Worm (Caenorhabditis elegans) whole organism, young adult: Measurements from ENCODE around the gene C17H12.3.

Experiments
- B0019.2 ChIP-seq: fragments of 200-800 bp; sonication (Bioruptor generic); conservative IDR thresholded peaks from 2 replicates; pipeline ENCODE4 v1.3.6; 2022; ENCODE audit warnings: missing genetic modification reagents, missing genetic modification characterization, missing compliant biosample characterization
- B0261.1 ChIP-seq: sonication (generic microtip); optimal IDR thresholded peaks from 2 replicates; lab custom pipeline; 2016; ENCODE audit warnings: mild to moderate bottlenecking, missing genetic modification characterization, moderate library complexity, missing compliant biosample characterization
- D2030.7 ChIP-seq: fragments of 200-800 bp; sonication (Bioruptor generic); IDR thresholded peaks from 2 replicates; pipeline ENCODE4 v1.3.6; 2022; ENCODE audit warnings: missing genetic modification reagents, missing genetic modification characterization, missing compliant biosample characterization
- F23B12.7 ChIP-seq: sonication (generic microtip); optimal IDR thresholded peaks from 2 replicates; lab custom pipeline; 2017; ENCODE audit warnings: missing genetic modification characterization, mild to moderate bottlenecking, missing compliant biosample characterization, antibody characterized with exemption, moderate library complexity; ENCODE audit not compliant: insufficient read depth
- F57C9.4 ChIP-seq: sonication (generic microtip); optimal IDR thresholded peaks from 2 replicates; lab custom pipeline; 2017; ENCODE audit warnings: mild to moderate bottlenecking, missing genetic modification characterization, missing compliant biosample characterization
- K11D2.4 ChIP-seq: fragments of 200-800 bp; sonication (Bioruptor generic); IDR thresholded peaks from 2 replicates; pipeline ENCODE4 v1.3.6; 2022; ENCODE audit warnings: missing genetic modification reagents, missing genetic modification characterization, missing compliant biosample characterization
- K12H6.12 ChIP-seq: fragments of 200-800 bp; sonication (Bioruptor generic); optimal IDR thresholded peaks from 2 replicates; lab custom pipeline; 2018; ENCODE audit warnings: mild to moderate bottlenecking, missing genetic modification characterization, missing compliant biosample characterization
- T07F8.4 ChIP-seq: sonication (generic microtip); optimal IDR thresholded peaks from 2 replicates; lab custom pipeline; 2016; ENCODE audit warnings: mild to moderate bottlenecking, missing genetic modification characterization, moderate library complexity, missing compliant biosample characterization
- Y67H2A.10 ChIP-seq: fragments of 200-800 bp; sonication (Bioruptor generic); conservative IDR thresholded peaks from 2 replicates; pipeline ENCODE4 v1.3.6; 2022; ENCODE audit warnings: missing genetic modification reagents, missing genetic modification characterization, missing compliant biosample characterization
- aptf-2 ChIP-seq: fragments of 200-800 bp; sonication (Bioruptor generic); conservative IDR thresholded peaks from 2 replicates; pipeline ENCODE4 v1.3.6; 2022; ENCODE audit warnings: missing genetic modification reagents, missing genetic modification characterization, missing compliant biosample characterization
- bed-1 ChIP-seq: fragments of 200-800 bp; sonication (Bioruptor generic); IDR thresholded peaks from 2 replicates; pipeline ENCODE4 v1.3.6; 2022; ENCODE audit warnings: missing genetic modification reagents, missing genetic modification characterization, missing compliant biosample characterization
- cebp-1 ChIP-seq, 2 experiments: fragments of 200-800 bp in 1 of 2; sonication (Bioruptor generic) in 1 of 2; sonication (generic microtip) in 1 of 2; IDR thresholded peaks in 1 of 2; optimal IDR thresholded peaks in 1 of 2; 2 replicates each; pipeline versions ENCODE4 v1.3.6 to Lab custom; 2017 to 2022; ENCODE audit warnings: missing compliant biosample characterization in 2 of 2, missing genetic modification characterization in 2 of 2, mild to moderate bottlenecking in 1 of 2, missing genetic modification reagents in 1 of 2, moderate library complexity in 1 of 2
- ceh-27 ChIP-seq: fragments of 200-800 bp; sonication (Bioruptor generic); optimal IDR thresholded peaks from 2 replicates; lab custom pipeline; 2018; ENCODE audit warnings: mild to moderate bottlenecking, missing genetic modification characterization, moderate library complexity, missing compliant biosample characterization
- ceh-58 ChIP-seq: fragments of 200-800 bp; sonication (Bioruptor generic); IDR thresholded peaks from 2 replicates; pipeline ENCODE4 v1.3.6; 2022; ENCODE audit warnings: missing genetic modification characterization, missing compliant biosample characterization
- chd-7 ChIP-seq: sonication (generic microtip); optimal IDR thresholded peaks from 2 replicates; lab custom pipeline; 2016; ENCODE audit warnings: mild to moderate bottlenecking, missing genetic modification characterization, moderate library complexity, missing compliant biosample characterization
- dpff-1 ChIP-seq: sonication (generic microtip); optimal IDR thresholded peaks from 2 replicates; lab custom pipeline; 2017; ENCODE audit warnings: mild to moderate bottlenecking, missing genetic modification characterization, missing compliant biosample characterization
- egrh-3 ChIP-seq: fragments of 200-800 bp; sonication (Bioruptor generic); IDR thresholded peaks from 2 replicates; pipeline ENCODE4 v1.3.6; 2022; ENCODE audit warnings: missing genetic modification reagents, missing genetic modification characterization, missing compliant biosample characterization
- hmg-1.2 ChIP-seq: fragments of 200-800 bp; sonication (Bioruptor generic); IDR thresholded peaks from 2 replicates; pipeline ENCODE4 v1.3.6; 2022; ENCODE audit warnings: missing genetic modification reagents, missing genetic modification characterization, missing compliant biosample characterization
- hmg-20 ChIP-seq: fragments of 200-800 bp; sonication (Bioruptor generic); IDR thresholded peaks from 2 replicates; pipeline ENCODE4 v1.3.6; 2022; ENCODE audit warnings: missing genetic modification reagents, missing genetic modification characterization, missing compliant biosample characterization
- hsf-1 ChIP-seq: fragments of 200-800 bp; sonication (Bioruptor generic); IDR thresholded peaks from 2 replicates; pipeline ENCODE4 v1.3.6; 2022; ENCODE audit warnings: missing genetic modification reagents, missing genetic modification characterization, missing compliant biosample characterization
- lag-1 ChIP-seq: fragments of 200-800 bp; sonication (Bioruptor generic); IDR thresholded peaks from 2 replicates; pipeline ENCODE4 v1.3.6; 2022; ENCODE audit warnings: missing genetic modification reagents, missing genetic modification characterization, missing compliant biosample characterization
- lin-26 ChIP-seq: fragments of 200-800 bp; sonication (Bioruptor generic); IDR thresholded peaks from 2 replicates; pipeline ENCODE4 v1.3.6; 2022; ENCODE audit warnings: missing genetic modification reagents, missing genetic modification characterization, missing compliant biosample characterization
- lin-35 ChIP-seq, 3 experiments: fragments of 150-350 bp in 2 of 3; sonication (generic microtip) in 1 of 3; optimal IDR thresholded peaks; 2 replicates each; lab custom pipeline; 2014 to 2018; ENCODE audit warnings: missing biosample characterization in 3 of 3, missing genetic modification characterization in 3 of 3, missing genetic modification reagents in 3 of 3
- lin-54 ChIP-seq: fragments of 200-800 bp; sonication (Bioruptor generic); optimal IDR thresholded peaks from 2 replicates; lab custom pipeline; 2018; ENCODE audit warnings: mild to moderate bottlenecking, missing genetic modification characterization, missing compliant biosample characterization
- madf-6 ChIP-seq: fragments of 200-800 bp; sonication (Bioruptor generic); IDR thresholded peaks from 2 replicates; pipeline ENCODE4 v1.3.6; 2022; ENCODE audit warnings: missing genetic modification reagents, missing genetic modification characterization, missing compliant biosample characterization
- mcd-1 ChIP-seq: fragments of 200-800 bp; sonication (Bioruptor generic); IDR thresholded peaks from 2 replicates; pipeline ENCODE4 v1.3.6; 2022; ENCODE audit warnings: missing genetic modification reagents, missing genetic modification characterization, missing compliant biosample characterization
- mes-4 ChIP-seq: sonication (generic microtip); optimal IDR thresholded peaks from 2 replicates; lab custom pipeline; 2016; ENCODE audit warnings: missing genotype, missing genetic modification characterization, missing compliant biosample characterization
- nfya-2 ChIP-seq: fragments of 200-800 bp; sonication (Bioruptor generic); IDR thresholded peaks from 2 replicates; pipeline ENCODE4 v1.3.6; 2022; ENCODE audit warnings: missing genetic modification reagents, missing genetic modification characterization, missing compliant biosample characterization
- nhr-179 ChIP-seq: sonication (generic microtip); optimal IDR thresholded peaks from 2 replicates; lab custom pipeline; 2016; ENCODE audit warnings: mild to moderate bottlenecking, missing genetic modification characterization, missing compliant biosample characterization
- nhr-80 ChIP-seq: sonication (generic microtip); optimal IDR thresholded peaks from 2 replicates; lab custom pipeline; 2016; ENCODE audit warnings: missing genetic modification characterization, missing compliant biosample characterization
- nhr-90 ChIP-seq: sonication (generic microtip); optimal IDR thresholded peaks from 2 replicates; lab custom pipeline; 2016; ENCODE audit warnings: missing genotype, mild to moderate bottlenecking, missing genetic modification characterization, missing compliant biosample characterization
- pha-4 ChIP-seq: fragments of 150-350 bp; sonication (generic microtip); optimal IDR thresholded peaks from 2 replicates; lab custom pipeline; 2014; ENCODE audit warnings: missing biosample characterization, missing genetic modification reagents, missing genetic modification characterization
- rcor-1 ChIP-seq: fragments of 200-800 bp; sonication (Bioruptor generic); IDR thresholded peaks from 2 replicates; pipeline ENCODE4 v1.3.6; 2022; ENCODE audit warnings: missing genetic modification reagents, missing genetic modification characterization, missing compliant biosample characterization
- sea-2 ChIP-seq: fragments of 200-800 bp; sonication (Bioruptor generic); IDR thresholded peaks from 2 replicates; pipeline ENCODE4 v1.3.6; 2022; ENCODE audit warnings: missing genetic modification characterization, missing compliant biosample characterization
- snpc-1.1 ChIP-seq: sonication (generic microtip); optimal IDR thresholded peaks from 2 replicates; lab custom pipeline; 2017; ENCODE audit warnings: missing genetic modification characterization, mild to moderate bottlenecking, missing compliant biosample characterization, antibody characterized with exemption, moderate library complexity, missing genotype, missing genetic modification reagents; ENCODE audit not compliant: insufficient read depth
- snpc-1.3 ChIP-seq: sonication (generic microtip); optimal IDR thresholded peaks from 2 replicates; lab custom pipeline; 2017; ENCODE audit warnings: missing genetic modification characterization, mild to moderate bottlenecking, missing compliant biosample characterization, antibody characterized with exemption, moderate library complexity, missing genotype, missing genetic modification reagents; ENCODE audit not compliant: insufficient read depth
- snpc-3.4 ChIP-seq: sonication (generic microtip); optimal IDR thresholded peaks from 2 replicates; lab custom pipeline; 2017; ENCODE audit warnings: missing genetic modification characterization, mild to moderate bottlenecking, missing compliant biosample characterization, antibody characterized with exemption, moderate library complexity, missing genotype, missing genetic modification reagents
- somi-1 ChIP-seq: fragments of 200-800 bp; sonication (Bioruptor generic); optimal IDR thresholded peaks from 2 replicates; lab custom pipeline; 2018; ENCODE audit warnings: mild to moderate bottlenecking, missing genetic modification characterization, missing compliant biosample characterization
- unc-130 ChIP-seq: sonication (generic microtip); optimal IDR thresholded peaks from 2 replicates; lab custom pipeline; 2016; ENCODE audit warnings: missing genetic modification reagents, missing genetic modification characterization, missing compliant biosample characterization
- ztf-6 ChIP-seq: fragments of 200-800 bp; sonication (Bioruptor generic); IDR thresholded peaks from 2 replicates; pipeline ENCODE4 v1.3.6; 2022; ENCODE audit warnings: missing genetic modification reagents, missing genetic modification characterization, missing compliant biosample characterization

C17H12.3 gene

ce11 chrIV:6756374-6756773 lies 39.1 kb downstream of the C17H12.3 start (continued):
- peak; percentile 82 for TF ChIP-seq K11D2.4
- TF ChIP-seq F57C9.4 (tag; lab: Kevin White, UChicago) = no peak
- TF ChIP-seq snpc-1.1 (tag; lab: Kevin White, UChicago) = peak; percentile 85
- no peak for TF ChIP-seq mes-4
- no peak for TF ChIP-seq sea-2 (GFP tag; lab: Robert Waterston, UW)
- TF ChIP-seq snpc-1.3 (tag; lab: Kevin White, UChicago) = peak; percentile 91
- no peak for TF ChIP-seq lag-1 (GFP tag; lab: Robert Waterston, UW)
- peak; percentile 93 for TF ChIP-seq lin-54 (GFP tag; lab: Kevin White, UChicago)
- TF ChIP-seq lin-26 (GFP tag; lab: Robert Waterston, UW) = peak; percentile 80; the same call in 1 of the 2 replicates
- peak; percentile 62 for TF ChIP-seq chd-7 (tag; lab: Kevin White, UChicago)
- TF ChIP-seq unc-130 (GFP tag; lab: Kevin White, UChicago) = peak; percentile 94
- TF ChIP-seq nhr-90 = peak; percentile 42
- TF ChIP-seq nfya-2 (GFP tag; lab: Robert Waterston, UW) = no peak
- peak; percentile 11 for TF ChIP-seq somi-1

DNA sequence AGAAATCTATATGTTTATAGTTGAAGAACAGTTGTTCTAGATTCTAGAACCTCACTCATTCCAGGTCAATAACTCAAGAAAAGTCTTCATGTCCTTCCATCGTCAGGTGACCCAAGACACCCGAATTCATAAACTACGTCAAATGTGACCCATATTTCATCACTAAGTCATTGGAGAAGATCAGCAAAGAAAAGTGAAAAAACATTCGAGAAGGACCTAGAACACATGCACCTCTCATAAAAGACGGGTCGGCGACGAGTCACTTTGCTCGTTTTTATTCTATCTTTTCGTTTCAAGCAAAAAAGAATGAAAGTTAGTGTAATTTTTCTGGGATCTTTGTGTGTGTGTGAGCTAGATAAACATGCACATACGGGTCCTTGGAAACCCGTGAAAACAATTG lies 44.2 kb downstream of the C17H12.3 start:
- TF ChIP-seq hsf-1 (GFP tag; lab: Robert Waterston, UW) (peak; percentile 41; the same call in 1 of the 2 replicates), cebp-1 (GFP tag; IDR thresholded peaks at IDR 0.05; lab: Robert Waterston, UW) (no peak), cebp-1 (tag; optimal IDR thresholded peaks at IDR 0.05; lab: Kevin White, UChicago) (peak; percentile 54), lin-26 (GFP tag; lab: Robert Waterston, UW) (no peak), hmg-1.2 (GFP tag; lab: Robert Waterston, UW) (no peak), K12H6.12 (tag; lab: Kevin White, UChicago) (peak; percentile 27), somi-1 (peak; percentile 60)

- TF ChIP-seq lin-35 (GFP tag; optimal IDR thresholded peaks at IDR 0.05; lab: Kevin White, UChicago) (no peak), B0019.2 (GFP tag; lab: Robert Waterston, UW) (no peak), snpc-1.3 (tag; lab: Kevin White, UChicago) (no peak), K11D2.4 (no peak), chd-7 (tag; lab: Kevin White, UChicago) (no peak), Y67H2A.10 (GFP tag; lab: Robert Waterston, UW) (no peak), ceh-58 (GFP tag; lab: Robert Waterston, UW) (no peak), hmg-20 (GFP tag; lab: Robert Waterston, UW) (no peak), bed-1 (GFP tag; lab: Robert Waterston, UW) (no peak)
Measured at ce11 chrIV:6750117-6750516, 45.3 kb downstream of the C17H12.3 start.

DNA sequence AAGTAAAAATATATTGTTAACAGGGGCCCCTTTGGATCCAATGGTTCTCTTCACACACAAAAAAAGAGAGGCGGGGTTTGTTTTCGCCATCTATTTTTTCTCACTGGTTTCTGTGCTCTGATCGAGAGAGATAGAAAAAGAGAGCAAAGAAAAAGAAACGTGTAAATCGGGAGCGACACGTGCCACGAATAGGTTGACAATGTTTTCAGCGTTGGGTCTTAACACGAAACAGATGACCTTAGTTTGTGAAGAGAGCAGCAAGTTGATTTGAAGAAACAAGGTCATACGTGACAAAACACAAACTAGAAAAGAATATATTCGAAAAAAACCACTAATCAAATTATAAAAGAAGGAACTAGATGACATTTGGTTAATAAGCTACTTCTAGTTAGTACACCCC lies 46.9 kb downstream of the C17H12.3 start, which contains the start of gene lin-45:
Gene lin-45 (minus strand): TSS at position 82 of the 400 bp plus-strand sequence.
- no peak for TF ChIP-seq aptf-2 (GFP tag; lab: Robert Waterston, UW)
- no peak for TF ChIP-seq bed-1 (GFP tag; lab: Robert Waterston, UW)
- no peak for TF ChIP-seq nhr-179
- TF ChIP-seq T07F8.4 = no peak
- no peak for TF ChIP-seq ztf-6 (GFP tag; lab: Robert Waterston, UW)
- no peak for TF ChIP-seq D2030.7 (GFP tag; lab: Robert Waterston, UW)
- TF ChIP-seq dpff-1 (tag; lab: Kevin White, UChicago) = no peak
- TF ChIP-seq, all 124 proteins: peak for 0

DNA sequence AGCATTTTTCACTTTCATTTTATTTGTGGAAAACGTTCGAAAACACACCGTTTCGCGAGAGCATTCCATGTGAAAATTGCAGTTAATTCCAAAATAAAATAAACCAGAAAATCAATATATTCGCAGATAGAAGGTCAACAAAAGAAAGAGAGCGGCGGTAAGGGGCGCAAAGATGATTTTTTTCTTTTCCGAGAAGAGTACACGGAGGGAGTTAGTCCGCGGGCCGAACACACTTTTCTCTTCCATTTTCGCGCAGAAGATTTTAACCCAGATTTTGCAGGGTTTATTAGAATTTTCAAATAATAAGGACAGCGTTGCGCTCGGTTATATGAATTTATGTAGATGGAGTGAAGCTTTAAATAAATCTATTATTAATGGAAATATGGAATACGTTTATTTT lies 47.8 kb downstream of the C17H12.3 start:
- TF ChIP-seq B0261.1 (no peak), mcd-1 (GFP tag; lab: Robert Waterston, UW) (0 out of 2 replicates have a peak, but pooled peaks have one; percentile 22), snpc-3.4 (tag; lab: Kevin White, UChicago) (peak; percentile 5), egrh-3 (no peak), rcor-1 (GFP tag; lab: Robert Waterston, UW) (peak; percentile 11; the same call in 1 of the 2 replicates), nhr-80 (tag; lab: Kevin White, UChicago) (no peak), somi-1 (no peak), unc-130 (GFP tag; lab: Kevin White, UChicago) (peak; percentile 5), Y67H2A.10 (GFP tag; lab: Robert Waterston, UW) (0 out of 2 replicates have a peak, but pooled peaks have one; percentile 13), pha-4 (tag; lab: Kevin White, UChicago) (no peak), madf-6 (peak; percentile 39; the same call in 1 of the 2 replicates), K11D2.4 (0 out of 2 replicates have a peak, but pooled peaks have one; percentile 45), F23B12.7 (tag; lab: Kevin White, UChicago) (no peak), ceh-27 (peak; percentile 39)
